Fruit fly (Drosophila melanogaster) whole organism, pupa: ENCODE measurements around the gene kel.

Experiments
- CG13204 ChIP-seq: fragments of 200-800 bp; sonication (Bioruptor generic); optimal IDR thresholded peaks from 2 replicates; lab custom pipeline; 2018; ENCODE audit warnings: missing biosample characterization, mild to moderate bottlenecking, missing genetic modification characterization, moderate library complexity
- CG15710 ChIP-seq: fragments of 200-800 bp; sonication (Bioruptor generic); optimal IDR thresholded peaks from 2 replicates; lab custom pipeline; 2018; ENCODE audit warnings: missing biosample characterization, mild to moderate bottlenecking, missing genetic modification characterization, moderate library complexity
- CG34367 ChIP-seq: fragments of 200-800 bp; sonication (Bioruptor generic); optimal IDR thresholded peaks from 2 replicates; lab custom pipeline; 2018; ENCODE audit warnings: missing biosample characterization, mild to moderate bottlenecking, missing genetic modification characterization
- CG8301 ChIP-seq: fragments of 200-800 bp; sonication (Bioruptor generic); optimal IDR thresholded peaks from 2 replicates; lab custom pipeline; 2018; ENCODE audit warnings: missing biosample characterization, mild to moderate bottlenecking, missing genetic modification characterization
- D1 ChIP-seq: fragments of 200-800 bp; sonication (Bioruptor generic); optimal IDR thresholded peaks from 2 replicates; lab custom pipeline; 2018; ENCODE audit warnings: missing biosample characterization, mild to moderate bottlenecking, missing genetic modification characterization, moderate library complexity
- EcR ChIP-seq: fragments of 200-800 bp; sonication (Bioruptor generic); optimal IDR thresholded peaks from 3 replicates; lab custom pipeline; 2019; ENCODE audit warnings: missing biosample characterization, missing genetic modification characterization, mild to moderate bottlenecking, moderate library complexity, missing genetic modification reagents
- Pif1A ChIP-seq: fragments of 200-800 bp; sonication (Bioruptor generic); optimal IDR thresholded peaks from 3 replicates; lab custom pipeline; 2016; ENCODE audit warnings: missing biosample characterization, missing genetic modification characterization
- gl ChIP-seq: fragments of 200-800 bp; sonication (Bioruptor generic); optimal IDR thresholded peaks from 2 replicates; lab custom pipeline; 2018; ENCODE audit warnings: missing biosample characterization, mild to moderate bottlenecking, missing genetic modification characterization
- rn ChIP-seq: fragments of 200-800 bp; sonication (Bioruptor generic); IDR thresholded peaks from 2 replicates; pipeline ENCODE4 v1.3.6; 2022; ENCODE audit warnings: missing biosample characterization, missing genetic modification characterization

DNA sequence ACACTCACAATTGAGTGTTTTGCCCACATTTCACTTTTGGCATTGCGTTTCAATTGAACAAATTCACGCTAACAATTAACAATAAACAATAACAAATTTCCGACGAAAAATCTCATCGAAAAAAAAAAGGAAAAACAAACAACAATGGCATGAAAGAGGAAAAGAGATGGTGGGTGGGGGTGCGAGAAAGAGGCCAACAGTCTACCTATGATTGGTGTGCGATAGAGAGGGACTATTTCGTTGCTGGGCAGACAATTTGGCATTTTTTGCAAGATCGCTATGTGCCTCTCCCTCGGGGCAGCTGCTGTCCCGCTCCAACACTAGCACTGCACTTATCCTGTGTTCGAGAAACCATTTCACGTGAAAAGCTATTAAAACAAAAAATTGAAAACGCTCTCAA lies 12.0 kb upstream of the kel start:
- TF ChIP-seq CG8301 (no peak), CG15710 (tag; lab: Kevin White, UChicago) (no peak), Pif1A (GFP tag; lab: Kevin White, UChicago) (no peak), gl (tag; lab: Kevin White, UChicago) (no peak), rn (no peak), D1 (tag; lab: Kevin White, UChicago) (no peak), CG34367 (tag; lab: Kevin White, UChicago) (no peak), EcR (GFP tag; lab: Kevin White, UChicago) (no peak), CG13204 (GFP tag; lab: Kevin White, UChicago) (no peak)
